Worm (Caenorhabditis elegans): Measurements from ENCODE around the gene nuaf-3.

nuaf-3 gene

DNA sequence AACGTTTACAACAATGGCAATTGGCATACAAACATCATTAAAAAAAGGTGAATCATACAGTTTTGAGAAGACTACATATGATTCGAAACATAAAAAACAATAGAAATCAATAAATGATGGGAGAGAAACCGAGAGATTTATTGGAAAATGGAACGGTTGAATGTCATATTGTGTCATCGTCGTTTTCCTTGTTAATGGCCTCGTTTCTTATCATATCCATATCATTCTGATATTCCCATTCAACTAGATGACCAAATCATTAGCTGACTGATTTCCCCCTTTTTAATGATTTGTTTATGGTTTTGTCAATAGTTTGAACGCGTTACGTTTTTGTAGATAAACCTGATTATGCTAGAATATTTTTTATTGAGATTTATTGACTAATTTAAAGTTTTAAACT is 9.3 kb upstream of the nuaf-3 start:
- no peak for TF ChIP-seq sox-2 (GFP tag; IDR thresholded peaks at IDR 0.05)
- no peak for TF ChIP-seq unc-55 (GFP tag; optimal IDR thresholded peaks at IDR 0.05)
- TF ChIP-seq sox-4 (tag; optimal IDR thresholded peaks at IDR 0.05) = no peak
- no peak for TF ChIP-seq ceh-24 (tag; optimal IDR thresholded peaks at IDR 0.05)
- TF ChIP-seq sdc-2 (tag; optimal IDR thresholded peaks at IDR 0.05) = no peak
- no peak for TF ChIP-seq ceh-34 (tag; optimal IDR thresholded peaks at IDR 0.05)
- no peak for TF ChIP-seq pqm-1 (tag; optimal IDR thresholded peaks at IDR 0.05)
- no peak for TF ChIP-seq K02D7.2 (tag; optimal IDR thresholded peaks at IDR 0.05)
- TF ChIP-seq gmeb-2 (tag; optimal IDR thresholded peaks at IDR 0.05) = no peak
- TF ChIP-seq lin-11 (tag; optimal IDR thresholded peaks at IDR 0.05) = no peak
- TF ChIP-seq fkh-6 (tag; optimal IDR thresholded peaks at IDR 0.05) = no peak
- TF ChIP-seq ceh-22 (tag; optimal IDR thresholded peaks at IDR 0.05) = no peak
- TF ChIP-seq fax-1 (tag; optimal IDR thresholded peaks at IDR 0.05) = no peak
- TF ChIP-seq nfya-1 (tag; optimal IDR thresholded peaks at IDR 0.05) = no peak

- TF ChIP-seq ceh-22 (tag; optimal IDR thresholded peaks at IDR 0.05) (no peak), hlh-8 (tag; optimal IDR thresholded peaks at IDR 0.05) (no peak), pros-1 (tag; optimal IDR thresholded peaks at IDR 0.05) (no peak), eyg-1 (tag; optimal IDR thresholded peaks at IDR 0.05) (no peak), Y22D7AL.16 (tag; optimal IDR thresholded peaks at IDR 0.05) (no peak), rnt-1 (tag; optimal IDR thresholded peaks at IDR 0.05) (no peak), ceh-34 (tag; optimal IDR thresholded peaks at IDR 0.05) (no peak), ceh-19 (GFP tag; optimal IDR thresholded peaks at IDR 0.05) (no peak), hlh-13 (GFP tag; optimal IDR thresholded peaks at IDR 0.05) (no peak), unc-3 (GFP tag; conservative IDR thresholded peaks at IDR 0.05) (no peak), unc-3 (tag; optimal IDR thresholded peaks at IDR 0.05) (no peak), hlh-15 (tag; optimal IDR thresholded peaks at IDR 0.05) (no peak), dmd-4 (tag; optimal IDR thresholded peaks at IDR 0.05; ENCODE audit: borderline replicate concordance) (no peak), ceh-14 (tag; optimal IDR thresholded peaks at IDR 0.05) (no peak), sox-2 (GFP tag; IDR thresholded peaks at IDR 0.05) (no peak)
These were observed 7.1 kb upstream of the nuaf-3 start, which contains the start of gene rap-3 for ce11 chrIV:11176967-11177366. rap-3 (plus strand) TSS chrIV:11177267.

DNA sequence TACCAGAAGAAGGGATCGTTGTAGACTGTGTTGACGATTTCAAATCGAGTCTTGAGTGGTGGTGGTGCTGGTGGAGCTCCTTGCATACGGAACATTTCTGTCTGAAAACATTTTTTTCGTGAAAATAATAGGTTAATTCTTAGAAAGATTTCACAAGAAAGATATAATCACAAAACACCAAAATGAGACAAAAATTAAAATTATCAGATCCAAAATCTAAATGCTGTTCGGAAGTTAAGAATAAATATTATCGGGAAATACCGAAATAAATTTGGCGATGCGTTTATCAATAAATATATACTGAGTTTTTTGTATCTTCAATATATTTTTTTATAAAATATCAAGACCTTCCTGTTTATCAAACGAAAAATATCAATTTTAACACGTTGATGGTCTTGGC is 5.6 kb upstream of the nuaf-3 start, which contains the start of gene C08F8.9:
C08F8.9 (minus strand) TSS at position 101 of the 400 bp plus-strand sequence.
- TF ChIP-seq K02D7.2 (tag; optimal IDR thresholded peaks at IDR 0.05) = no peak
- TF ChIP-seq hlh-30 (tag; optimal IDR thresholded peaks at IDR 0.05; ENCODE audit: insufficient read depth) = no peak
- no peak for TF ChIP-seq ceh-34 (tag; optimal IDR thresholded peaks at IDR 0.05)
- TF ChIP-seq ceh-9 (tag; optimal IDR thresholded peaks at IDR 0.05) = no peak
- TF ChIP-seq hlh-15 (tag; optimal IDR thresholded peaks at IDR 0.05) = no peak
- no peak for TF ChIP-seq madf-2 (tag; optimal IDR thresholded peaks at IDR 0.05)
- no peak for TF ChIP-seq lin-11 (tag; optimal IDR thresholded peaks at IDR 0.05)
- TF ChIP-seq eyg-1 (tag; optimal IDR thresholded peaks at IDR 0.05) = no peak
- no peak for TF ChIP-seq nfya-1 (tag; optimal IDR thresholded peaks at IDR 0.05)
- no peak for TF ChIP-seq ceh-18 (tag; optimal IDR thresholded peaks at IDR 0.05)
- no peak for TF ChIP-seq unc-42 (tag; optimal IDR thresholded peaks at IDR 0.05)
- TF ChIP-seq unc-3 (GFP tag; conservative IDR thresholded peaks at IDR 0.05) = no peak
- no peak for TF ChIP-seq unc-3 (tag; optimal IDR thresholded peaks at IDR 0.05)
- no peak for TF ChIP-seq Y22D7AL.16 (tag; optimal IDR thresholded peaks at IDR 0.05)
- TF ChIP-seq syd-9 (tag; optimal IDR thresholded peaks at IDR 0.05) = no peak
- no peak for TF ChIP-seq K09A11.1 (tag; optimal IDR thresholded peaks at IDR 0.05; ENCODE audit: insufficient read depth)
- no peak for TF ChIP-seq sdc-2 (tag; optimal IDR thresholded peaks at IDR 0.05)
- no peak for TF ChIP-seq pax-1 (tag; optimal IDR thresholded peaks at IDR 0.05)
- no peak for TF ChIP-seq nhr-232 (tag; optimal IDR thresholded peaks at IDR 0.05)
- TF ChIP-seq unc-86 (tag; optimal IDR thresholded peaks at IDR 0.05) = no peak
- TF ChIP-seq npax-4 (tag; optimal IDR thresholded peaks at IDR 0.05) = no peak
